Fruit fly (Drosophila melanogaster): Measurements from ENCODE around the gene schlank.

DNA sequence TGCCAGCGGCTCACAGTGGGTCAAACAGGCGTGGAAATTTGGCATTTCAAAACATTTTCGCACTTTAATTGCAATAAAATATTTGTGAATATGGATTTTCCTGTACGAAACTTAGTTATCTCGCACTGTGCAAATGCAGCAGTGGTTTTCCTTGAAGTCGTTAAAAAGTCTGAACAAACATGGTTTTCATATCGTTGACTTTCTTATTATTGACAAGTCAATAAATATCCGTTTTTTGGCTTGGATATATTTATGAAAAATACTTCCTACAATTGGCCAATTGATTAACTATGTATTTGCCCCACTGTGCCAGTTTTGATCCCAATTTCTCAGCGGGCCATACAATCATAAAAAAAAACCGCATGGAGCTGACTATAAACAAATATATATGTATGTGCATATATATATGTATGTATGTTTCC lies 1.6 kb downstream of the schlank start:
- TF ChIP-seq CG17806 (tag; optimal IDR thresholded peaks at IDR 0.05): peak; percentile 84
- no peak for TF ChIP-seq EcR (GFP tag; optimal IDR thresholded peaks at IDR 0.05)
- peak; percentile 52 for TF ChIP-seq CG13204 (GFP tag; optimal IDR thresholded peaks at IDR 0.05)
- peak; percentile 85 for TF ChIP-seq Snoo (tag; optimal IDR thresholded peaks at IDR 0.05)
- TF ChIP-seq Ets98B (GFP tag; IDR thresholded peaks at IDR 0.05): peak; percentile 88
- TF ChIP-seq fd96Ca (GFP tag; IDR thresholded peaks at IDR 0.05): peak; percentile 96
- peak; percentile 59 for TF ChIP-seq gl (tag; optimal IDR thresholded peaks at IDR 0.05)
